Worm (Caenorhabditis elegans): ENCODE data around the gene fard-1.

DNA sequence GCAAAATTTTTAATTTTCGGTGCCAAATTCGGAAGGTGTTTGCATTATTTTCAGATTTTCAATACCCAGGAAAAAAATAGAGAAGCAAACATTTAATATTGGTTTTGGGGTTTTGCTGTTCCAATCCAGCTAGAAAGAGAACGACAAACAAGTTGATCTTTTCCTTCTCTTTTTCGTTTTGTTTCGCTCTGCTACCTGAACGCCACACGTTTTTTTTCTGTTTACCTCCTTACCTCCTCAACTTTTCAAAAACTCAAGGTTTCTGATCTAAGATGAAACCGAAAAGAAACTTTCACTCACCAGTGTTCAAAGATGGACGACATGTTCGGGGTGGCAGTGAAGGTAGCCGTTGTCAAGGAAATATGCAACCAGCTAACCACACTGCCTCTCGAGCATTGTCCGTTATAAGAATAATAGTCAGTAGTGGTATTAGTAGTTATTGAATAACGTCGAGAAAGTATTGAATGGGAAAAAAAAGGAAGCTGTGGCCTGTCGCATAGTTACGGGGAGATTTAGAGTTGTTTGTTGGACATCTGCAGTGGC is 36.4 kb downstream of the fard-1 start:
- TF ChIP-seq tab-1 (GFP tag; IDR thresholded peaks at IDR 0.05) (no peak), cog-1 (tag; optimal IDR thresholded peaks at IDR 0.05) (no peak)

Measured in whole organism, midembryonic.